Fruit fly (Drosophila melanogaster): ENCODE data around the gene CG8353.

The CG8353 gene

DNA sequence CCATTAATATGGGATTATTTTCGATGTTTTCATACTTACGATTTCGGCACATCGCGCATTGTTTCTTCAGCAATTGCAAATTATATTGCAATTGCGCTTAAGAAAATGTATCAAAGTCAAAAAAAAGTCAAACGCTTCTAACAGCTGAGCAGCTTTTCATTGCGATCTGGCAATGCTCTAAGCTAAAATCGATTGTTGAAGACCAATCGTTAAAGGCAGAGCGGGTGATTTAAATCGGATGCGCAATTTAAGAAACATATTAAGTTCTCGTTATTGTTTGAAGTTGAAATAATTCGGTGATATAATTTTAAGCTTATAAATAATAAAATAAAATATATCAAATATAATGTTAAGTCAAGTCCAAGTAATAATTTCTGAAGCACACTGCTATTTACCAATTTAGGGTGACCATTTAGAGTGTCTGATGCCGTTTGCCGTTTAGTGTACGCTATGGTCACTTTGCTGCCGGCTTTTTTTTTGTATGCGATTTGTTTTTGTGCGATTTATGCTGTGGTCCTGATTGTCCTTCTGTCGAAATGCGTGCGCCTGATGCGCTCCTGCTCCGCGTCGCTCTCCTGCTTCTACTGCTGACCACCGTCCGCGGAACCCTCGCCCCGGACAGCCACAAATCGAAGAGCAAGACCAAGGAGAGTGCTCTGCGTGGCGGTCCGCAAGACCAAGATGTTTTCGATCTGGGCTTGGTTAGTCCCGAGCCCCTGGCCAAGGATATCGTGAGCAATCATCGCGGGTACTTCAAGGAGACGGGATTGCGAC is 16.9 kb upstream of the CG8353 start, which contains the start of the genes CG8475 and CG8460 (continued):
- 0 out of 3 replicates have a peak, but pooled peaks have one; percentile 36 for TF ChIP-seq knrl (GFP tag; IDR thresholded peaks at IDR 0.05; ENCODE audit: partially characterized antibody)
- TF ChIP-seq ranshi (GFP tag; IDR thresholded peaks at IDR 0.05) = peak; percentile 75
- no peak for TF ChIP-seq dan (GFP tag; IDR thresholded peaks at IDR 0.05)
- no peak for TF ChIP-seq CG18599 (GFP tag; optimal IDR thresholded peaks at IDR 0.05)
- no peak for TF ChIP-seq pan (optimal IDR thresholded peaks at IDR 0.05)
- TF ChIP-seq pan (GFP tag; optimal IDR thresholded peaks at IDR 0.05 in 1 of 2, IDR thresholded peaks at IDR 0.05 in 1 of 2) = no peak
- TF ChIP-seq danr (GFP tag; IDR thresholded peaks at IDR 0.05) = no peak
- TF ChIP-seq lola (GFP tag; optimal IDR thresholded peaks at IDR 0.05) = no peak
- TF ChIP-seq CG12299 (tag; optimal IDR thresholded peaks at IDR 0.05) = no peak
- TF ChIP-seq Med (GFP tag) = peak; percentile 70
- TF ChIP-seq bab2 (GFP tag; optimal IDR thresholded peaks at IDR 0.05) = no peak
- TF ChIP-seq Dll (GFP tag; IDR thresholded peaks at IDR 0.05; ENCODE audit: partially characterized antibody) = peak; percentile 45; the same call in 1 of the 4 replicates
- peak; percentile 15 for TF ChIP-seq CG4617 (GFP tag; optimal IDR thresholded peaks at IDR 0.05; ENCODE audit: borderline replicate concordance)
- no peak for TF ChIP-seq CG10321 (GFP tag; IDR thresholded peaks at IDR 0.05)
- TF ChIP-seq CG12236 (GFP tag; optimal IDR thresholded peaks at IDR 0.05) = no peak
- TF ChIP-seq CG10267 (tag; optimal IDR thresholded peaks at IDR 0.05) = peak; percentile 48

DNA sequence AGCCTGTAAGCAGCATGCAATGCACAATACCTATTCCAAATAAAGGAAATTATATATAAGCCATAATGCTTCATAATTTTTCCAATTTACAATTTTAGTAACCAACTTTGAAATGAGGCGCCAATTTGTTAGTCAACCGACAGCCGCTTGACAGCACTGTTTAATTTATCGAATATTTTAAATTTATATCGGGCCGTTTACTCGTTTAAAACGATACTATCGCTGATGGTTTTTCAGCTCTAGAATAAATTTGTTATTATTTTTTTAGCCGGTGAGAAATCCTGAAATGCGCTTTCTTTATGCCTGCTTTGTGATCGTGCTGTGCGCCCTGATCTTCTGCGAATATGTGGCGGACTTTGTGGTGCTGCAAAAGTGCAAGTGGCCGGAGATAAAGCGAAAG is 15.1 kb upstream of the CG8353 start, which contains the start of gene PGAP5:
TSS of gene PGAP5 (plus strand) at position 126 of the 400 bp plus-strand sequence.
- TF ChIP-seq aop (GFP tag; IDR thresholded peaks at IDR 0.05) (peak; percentile 22; the same call in 1 of the 2 replicates), ato (GFP tag; IDR thresholded peaks at IDR 0.05; ENCODE audit: partially characterized antibody) (peak; percentile 85), Spps (tag; optimal IDR thresholded peaks at IDR 0.05) (no peak), Poxn (GFP tag; IDR thresholded peaks at IDR 0.05) (no peak), kay (GFP tag; optimal IDR thresholded peaks at IDR 0.05) (no peak), CG18619 (GFP tag; optimal IDR thresholded peaks at IDR 0.05) (no peak), Atf-2 (GFP tag; optimal IDR thresholded peaks at IDR 0.05) (no peak), CG15514 (GFP tag; optimal IDR thresholded peaks at IDR 0.05) (peak; percentile 69), bab2 (GFP tag; optimal IDR thresholded peaks at IDR 0.05) (peak; percentile 1), hbn (GFP tag; IDR thresholded peaks at IDR 0.05; ENCODE audit: partially characterized antibody) (peak; percentile 98), CG18764 (GFP tag; optimal IDR thresholded peaks at IDR 0.05) (no peak), CG43689 (GFP tag; IDR thresholded peaks at IDR 0.05) (no peak), CG32532 (GFP tag; IDR thresholded peaks at IDR 0.05) (0 out of 2 replicates have a peak, but pooled peaks have one; percentile 25), Scr (GFP tag; IDR thresholded peaks at IDR 0.05; ENCODE audit: partially characterized antibody) (peak; percentile 93), Drgx (GFP tag; IDR thresholded peaks at IDR 0.05) (no peak), slp2 (GFP tag; optimal IDR thresholded peaks at IDR 0.05) (no peak), CG14710 (tag; optimal IDR thresholded peaks at IDR 0.05) (peak; percentile 56), lilli (GFP tag; optimal IDR thresholded peaks at IDR 0.05) (peak; percentile 44), mam (GFP tag; optimal IDR thresholded peaks at IDR 0.05) (peak; percentile 30), pzg (GFP tag; optimal IDR thresholded peaks at IDR 0.05) (peak; percentile 84), CG13624 (GFP tag; optimal IDR thresholded peaks at IDR 0.05) (peak; percentile 19), hb (GFP tag; IDR thresholded peaks at IDR 0.05; ENCODE audit: partially characterized antibody) (peak; percentile 79), unc-4 (GFP tag; IDR thresholded peaks at IDR 0.05; ENCODE audit: partially characterized antibody) (peak; percentile 98), ap (GFP tag; IDR thresholded peaks at IDR 0.05) (no peak), tna (GFP tag; IDR thresholded peaks at IDR 0.05; ENCODE audit: partially characterized antibody) (peak; percentile 81), CG2116 (GFP tag; optimal IDR thresholded peaks at IDR 0.05) (peak; percentile 56), run (tag; optimal IDR thresholded peaks at IDR 0.05) (no peak), sug (tag; optimal IDR thresholded peaks at IDR 0.05) (no peak), CG33213 (GFP tag; optimal IDR thresholded peaks at IDR 0.05) (no peak), Max (GFP tag; optimal IDR thresholded peaks at IDR 0.05) (peak; percentile 27), Fer1 (GFP tag; optimal IDR thresholded peaks at IDR 0.05) (peak; percentile 22), E2f2 (GFP tag; IDR thresholded peaks at IDR 0.05) (peak; percentile 99), CG3847 (GFP tag; IDR thresholded peaks at IDR 0.05) (peak; percentile 74)

All from whole organism, embryonic.